Fruit fly (Drosophila melanogaster) whole organism, embryonic: ENCODE data around the gene CG31675.

Experiments used
- ATbp ChIP-seq: fragments of 200-800 bp; sonication (Bioruptor generic); optimal IDR thresholded peaks from 2 replicates; lab custom pipeline; 2017; ENCODE audit warnings: missing biosample characterization, mild to moderate bottlenecking, missing genetic modification characterization, missing genetic modification reagents
- Atf6 ChIP-seq: fragments of 200-800 bp; sonication (Bioruptor generic); IDR thresholded peaks from 2 replicates; pipeline ENCODE4 v1.3.6; 2022; ENCODE audit warnings: missing biosample characterization, missing genetic modification characterization
- Awh ChIP-seq: fragments of 200-800 bp; sonication (Bioruptor generic); IDR thresholded peaks from 2 replicates; pipeline ENCODE4, ENCODE4 v1.3.6; 2022; ENCODE audit warnings: missing biosample characterization, missing genetic modification characterization
- CG10267 ChIP-seq: fragments of 200-800 bp; sonication (Bioruptor generic); optimal IDR thresholded peaks from 2 replicates; lab custom pipeline; 2018; ENCODE audit warnings: missing biosample characterization, mild to moderate bottlenecking, missing genetic modification characterization, moderate library complexity
- CG10543 ChIP-seq: fragments of 200-800 bp; sonication (Bioruptor generic); optimal IDR thresholded peaks from 3 replicates; lab custom pipeline; 2017; ENCODE audit warnings: missing biosample characterization, mild to moderate bottlenecking, missing genetic modification characterization, moderate library complexity
- CG11504 ChIP-seq: fragments of 200-800 bp; sonication (Bioruptor generic); optimal IDR thresholded peaks from 3 replicates; lab custom pipeline; 2019; ENCODE audit warnings: missing biosample characterization, mild to moderate bottlenecking, missing genetic modification characterization, moderate library complexity
- CG12769 ChIP-seq: fragments of 200-800 bp; sonication (Bioruptor generic); optimal IDR thresholded peaks from 2 replicates; lab custom pipeline; 2019; ENCODE audit warnings: missing biosample characterization, mild to moderate bottlenecking, missing genetic modification characterization, moderate library complexity
- CG13287 ChIP-seq: fragments of 200-800 bp; sonication (Bioruptor generic); IDR thresholded peaks from 2 replicates; pipeline ENCODE4 v1.3.6; 2022; ENCODE audit warnings: missing biosample characterization, missing genetic modification characterization; ENCODE audit not compliant: partially characterized antibody
- CG13296 ChIP-seq: fragments of 200-800 bp; sonication (Bioruptor generic); optimal IDR thresholded peaks from 3 replicates; lab custom pipeline; 2018; ENCODE audit warnings: missing biosample characterization, mild to moderate bottlenecking, missing genetic modification characterization
- CG13624 ChIP-seq: fragments of 200-800 bp; sonication (Bioruptor generic); optimal IDR thresholded peaks from 2 replicates; lab custom pipeline; 2016; ENCODE audit warnings: missing biosample characterization, missing genetic modification characterization
- CG15514 ChIP-seq: fragments of 200-800 bp; sonication (Bioruptor generic); optimal IDR thresholded peaks from 3 replicates; lab custom pipeline; 2017; ENCODE audit warnings: missing biosample characterization, missing genetic modification characterization, mild to moderate bottlenecking, moderate library complexity, missing genetic modification reagents
- CG15601 ChIP-seq: fragments of 200-800 bp; sonication (Bioruptor generic); optimal IDR thresholded peaks from 3 replicates; lab custom pipeline; 2019; ENCODE audit warnings: missing biosample characterization, mild to moderate bottlenecking, missing genetic modification characterization, moderate library complexity
- CG1603 ChIP-seq: fragments of 200-800 bp; sonication (Bioruptor generic); optimal IDR thresholded peaks from 2 replicates; lab custom pipeline; 2019; ENCODE audit warnings: missing biosample characterization, mild to moderate bottlenecking, missing genetic modification characterization, moderate library complexity
- CG2199 ChIP-seq: fragments of 200-800 bp; sonication (Bioruptor generic); IDR thresholded peaks from 3 replicates; pipeline ENCODE4 v1.3.6; 2022; ENCODE audit warnings: missing biosample characterization, missing genetic modification characterization
- CG30020 ChIP-seq: fragments of 200-800 bp; optimal IDR thresholded peaks from 2 replicates; lab custom pipeline; 2019; ENCODE audit warnings: missing biosample characterization, mild to moderate bottlenecking, missing genetic modification characterization, moderate library complexity
- CG31224 ChIP-seq: fragments of 200-800 bp; sonication (Bioruptor generic); IDR thresholded peaks from 2 replicates; pipeline ENCODE4 v1.3.6; 2022; ENCODE audit warnings: missing biosample characterization, missing genetic modification characterization
- CG7372 ChIP-seq: fragments of 200-800 bp; sonication (Bioruptor generic); IDR thresholded peaks from 2 replicates; pipeline ENCODE4 v1.3.6; 2022; ENCODE audit warnings: missing biosample characterization, missing genetic modification characterization
- CG8281 ChIP-seq: fragments of 200-800 bp; sonication (Bioruptor generic); optimal IDR thresholded peaks from 2 replicates; lab custom pipeline; 2018; ENCODE audit warnings: missing biosample characterization, mild to moderate bottlenecking, missing genetic modification characterization, moderate library complexity
- CTCF ChIP-seq: fragments of 200-800 bp; sonication (Bioruptor generic); optimal IDR thresholded peaks from 2 replicates; lab custom pipeline; 2017; ENCODE audit warnings: missing biosample characterization, mild to moderate bottlenecking, missing genetic modification characterization, moderate library complexity
- Chrac-16 ChIP-seq: fragments of 200-800 bp; sonication (Bioruptor generic); optimal IDR thresholded peaks from 3 replicates; lab custom pipeline; 2016; ENCODE audit warnings: missing biosample characterization, missing genetic modification characterization
- Dp ChIP-seq: fragments of 200-800 bp; sonication (Bioruptor generic); optimal IDR thresholded peaks from 2 replicates; lab custom pipeline; 2018; ENCODE audit warnings: missing biosample characterization, mild to moderate bottlenecking, missing genetic modification characterization, moderate library complexity
- Drgx ChIP-seq: fragments of 200-800 bp; sonication (Bioruptor generic); IDR thresholded peaks from 2 replicates; pipeline ENCODE4 v1.3.6; 2022; ENCODE audit warnings: missing biosample characterization, missing genetic modification characterization
- E2f2 ChIP-seq: fragments of 200-800 bp; sonication (Bioruptor generic); IDR thresholded peaks from 2 replicates; pipeline ENCODE4 v1.3.6; 2022; ENCODE audit warnings: missing biosample characterization, missing genetic modification characterization
- HLH3B ChIP-seq: fragments of 200-800 bp; sonication (Bioruptor generic); IDR thresholded peaks from 2 replicates; pipeline ENCODE4 v1.3.6; 2022; ENCODE audit warnings: missing biosample characterization, missing genetic modification characterization
- HmgZ ChIP-seq: fragments of 200-800 bp; sonication (Bioruptor generic); optimal IDR thresholded peaks from 2 replicates; lab custom pipeline; 2018; ENCODE audit warnings: missing biosample characterization, mild to moderate bottlenecking, missing genetic modification characterization
- MBD-R2 ChIP-seq: fragments of 200-800 bp; sonication (Bioruptor generic); IDR thresholded peaks from 2 replicates; pipeline ENCODE4 v1.3.6; 2022; ENCODE audit warnings: missing biosample characterization, missing genetic modification characterization
- Mad ChIP-seq: fragments of 200-800 bp; sonication (Bioruptor generic); optimal IDR thresholded peaks from 2 replicates; lab custom pipeline; 2016; ENCODE audit warnings: missing biosample characterization, missing genetic modification characterization
- Med ChIP-seq: fragments of 200-800 bp; sonication (Bioruptor generic); peaks from one replicate; lab custom pipeline; 2016; ENCODE audit warnings: missing biosample characterization, missing genetic modification characterization, mild to moderate bottlenecking, inconsistent platforms, moderate library complexity
- NC2β ChIP-seq: fragments of 200-800 bp; sonication (Bioruptor generic); optimal IDR thresholded peaks from 2 replicates; lab custom pipeline; 2016; ENCODE audit warnings: missing biosample characterization, missing genetic modification characterization
- NFAT ChIP-seq: fragments of 200-800 bp; sonication (Bioruptor generic); IDR thresholded peaks from 2 replicates; pipeline ENCODE4 v1.3.6; 2022; ENCODE audit warnings: missing biosample characterization, missing genetic modification characterization
- Oli ChIP-seq: fragments of 200-800 bp; sonication (Bioruptor generic); optimal IDR thresholded peaks from 2 replicates; lab custom pipeline; 2018; ENCODE audit warnings: missing biosample characterization, mild to moderate bottlenecking, missing genetic modification characterization, moderate library complexity
- Sox102F ChIP-seq: fragments of 200-800 bp; sonication (Bioruptor generic); optimal IDR thresholded peaks from 2 replicates; lab custom pipeline; 2018; ENCODE audit warnings: missing biosample characterization, mild to moderate bottlenecking, missing genetic modification characterization, moderate library complexity
- bsh ChIP-seq, 2 experiments: fragments of 200-800 bp; sonication (Bioruptor generic); optimal IDR thresholded peaks; 2 replicates each; lab custom pipeline; 2017 to 2018; ENCODE audit warnings: mild to moderate bottlenecking in 2 of 2, missing biosample characterization in 2 of 2, missing genetic modification characterization in 2 of 2, moderate library complexity in 1 of 2
- cg ChIP-seq: fragments of 200-800 bp; sonication (Bioruptor generic); optimal IDR thresholded peaks from 3 replicates; lab custom pipeline; 2019; ENCODE audit warnings: missing biosample characterization, mild to moderate bottlenecking, missing genetic modification characterization, moderate library complexity
- ci ChIP-seq: fragments of 200-800 bp; sonication (Bioruptor generic); IDR thresholded peaks from 3 replicates; pipeline ENCODE4 v1.3.6; 2022; ENCODE audit warnings: missing biosample characterization, missing genetic modification characterization
- crp ChIP-seq, 2 experiments: fragments of 200-800 bp; sonication (Bioruptor generic); optimal IDR thresholded peaks; 2 replicates in 1 of 2; 3 replicates in 1 of 2; lab custom pipeline; 2017; ENCODE audit warnings: missing biosample characterization in 2 of 2, missing genetic modification characterization in 2 of 2, mild to moderate bottlenecking in 1 of 2, moderate library complexity in 1 of 2
- insv ChIP-seq, 2 experiments: fragments of 200-800 bp; sonication (Bioruptor generic); optimal IDR thresholded peaks; 3 replicates each; lab custom pipeline; 2016 to 2018; ENCODE audit warnings: missing biosample characterization in 2 of 2, missing genetic modification characterization in 2 of 2
- kay ChIP-seq: fragments of 200-800 bp; sonication (Bioruptor generic); optimal IDR thresholded peaks from 2 replicates; lab custom pipeline; 2016; ENCODE audit warnings: missing biosample characterization, missing genetic modification characterization
- mld ChIP-seq: fragments of 200-800 bp; sonication (Bioruptor generic); IDR thresholded peaks from 3 replicates; pipeline ENCODE4 v1.3.6; 2022; ENCODE audit warnings: missing biosample characterization, missing genetic modification characterization; ENCODE audit not compliant: partially characterized antibody
- pita ChIP-seq: fragments of 200-800 bp; sonication (Bioruptor generic); optimal IDR thresholded peaks from 2 replicates; lab custom pipeline; 2017; ENCODE audit warnings: missing biosample characterization, mild to moderate bottlenecking, missing genetic modification characterization
- pzg ChIP-seq: fragments of 200-800 bp; sonication (Bioruptor generic); optimal IDR thresholded peaks from 3 replicates; lab custom pipeline; 2018; ENCODE audit warnings: missing biosample characterization, mild to moderate bottlenecking, missing genetic modification characterization, moderate library complexity
- ranshi ChIP-seq: fragments of 200-800 bp; sonication (Bioruptor generic); IDR thresholded peaks from 2 replicates; pipeline ENCODE4 v1.3.6; 2022; ENCODE audit warnings: missing biosample characterization, missing genetic modification characterization
- scrt ChIP-seq: fragments of 200-800 bp; sonication (Bioruptor generic); optimal IDR thresholded peaks from 2 replicates; lab custom pipeline; 2018; ENCODE audit warnings: missing biosample characterization, mild to moderate bottlenecking, missing genetic modification characterization, moderate library complexity
- sima ChIP-seq: fragments of 200-800 bp; sonication (Bioruptor generic); optimal IDR thresholded peaks from 2 replicates; lab custom pipeline; 2016; ENCODE audit warnings: missing biosample characterization, missing genetic modification characterization
- stwl ChIP-seq: fragments of 200-800 bp; sonication (Bioruptor generic); optimal IDR thresholded peaks from 3 replicates; lab custom pipeline; 2018; ENCODE audit warnings: missing biosample characterization, mild to moderate bottlenecking, missing genetic modification characterization, moderate library complexity
- unpg ChIP-seq: fragments of 200-800 bp; sonication (Bioruptor generic); optimal IDR thresholded peaks from 3 replicates; lab custom pipeline; 2018; ENCODE audit warnings: missing biosample characterization, mild to moderate bottlenecking, missing genetic modification characterization, moderate library complexity
- wek ChIP-seq: fragments of 200-800 bp; sonication (Bioruptor generic); optimal IDR thresholded peaks from 3 replicates; lab custom pipeline; 2018; ENCODE audit warnings: missing biosample characterization, mild to moderate bottlenecking, missing genetic modification characterization, moderate library complexity

CG31675 gene

DNA sequence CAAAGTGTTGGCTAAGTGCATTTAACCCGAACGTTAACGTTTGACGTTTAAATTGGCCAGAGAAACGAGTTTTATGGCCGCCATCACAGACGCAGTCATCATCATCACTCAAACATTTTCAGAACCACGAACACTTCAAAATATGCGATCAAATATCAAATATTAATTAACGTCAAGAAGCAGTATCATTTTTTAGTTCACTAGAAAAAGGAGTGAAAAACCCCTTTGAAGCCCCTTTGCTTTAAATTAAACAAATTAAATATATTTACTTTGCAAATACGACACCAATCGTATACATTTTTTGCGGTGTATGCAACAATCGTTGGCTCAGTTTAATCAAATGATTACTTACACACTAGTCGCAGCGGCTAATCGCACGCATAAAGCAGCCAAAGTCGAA lies 23.2 kb upstream of the CG31675 start:
- peak; percentile 19 for TF ChIP-seq Med
- peak; percentile 49; the same call in 1 of the 2 replicates for TF ChIP-seq Drgx (GFP tag; lab: Robert Waterston, UW)
- TF ChIP-seq ci (GFP tag; lab: Robert Waterston, UW), result 0 out of 3 replicates have a peak, but pooled peaks have one; percentile 9
- peak; percentile 5 for TF ChIP-seq Sox102F
- TF ChIP-seq CG12769 (tag; lab: Kevin White, UChicago), result no peak
- no peak for TF ChIP-seq Mad (GFP tag; lab: Kevin White, UChicago)

DNA sequence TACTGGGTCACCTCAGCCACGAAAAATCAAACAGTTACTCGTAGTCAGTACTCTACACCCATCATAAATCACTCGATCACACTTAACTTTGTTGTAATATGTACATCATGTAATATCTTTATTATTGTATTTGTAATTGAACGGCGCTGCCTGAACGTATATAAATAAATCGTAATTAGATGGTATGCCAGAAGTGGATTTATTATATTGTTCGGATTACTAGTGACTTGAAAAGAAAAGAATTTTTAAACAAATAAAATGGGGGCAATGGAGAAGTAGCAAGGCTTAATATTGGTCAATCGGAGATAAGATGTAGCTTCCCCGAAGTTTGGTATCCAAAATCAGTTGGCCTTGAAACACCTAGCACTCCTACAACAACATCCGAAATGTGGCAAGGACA lies 18.6 kb upstream of the CG31675 start, which contains the start of gene CG14402:
Gene CG14402 (plus strand): TSS at position 301 of the 400 bp plus-strand sequence.
- TF ChIP-seq HLH3B (GFP tag; lab: Robert Waterston, UW) (no peak), Awh (GFP tag; lab: Robert Waterston, UW) (no peak), Oli (tag; lab: Kevin White, UChicago) (no peak), insv (GFP tag; optimal IDR thresholded peaks at IDR 0.05; lab: Kevin White, UChicago) (no peak), mld (GFP tag; lab: Robert Waterston, UW) (no peak), CG8281 (tag; lab: Kevin White, UChicago) (no peak), NFAT (GFP tag; lab: Robert Waterston, UW) (no peak), CG13624 (no peak), scrt (no peak)

DNA sequence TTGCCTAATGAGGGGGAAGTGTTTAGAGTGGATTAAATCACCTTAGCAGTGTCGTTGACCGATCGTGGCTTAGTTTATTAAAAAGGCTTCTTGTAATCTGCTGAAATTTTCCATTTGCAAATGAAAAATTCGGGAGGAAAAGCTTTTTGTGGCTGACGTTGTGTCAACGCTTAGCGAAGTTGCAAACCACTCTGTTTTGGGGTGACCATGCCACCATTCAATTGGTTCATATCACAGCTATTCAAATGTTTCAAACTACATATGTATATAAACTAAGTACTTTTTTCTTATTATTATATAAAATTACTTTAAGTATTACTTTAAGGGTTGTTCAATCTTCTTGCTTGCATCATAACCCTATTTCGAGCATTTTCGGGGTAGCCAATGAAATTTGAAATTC lies 16.0 kb upstream of the CG31675 start:
- TF ChIP-seq CG15514 (GFP tag; lab: Kevin White, UChicago), result peak; percentile 10
- TF ChIP-seq Atf6 (GFP tag; lab: Robert Waterston, UW), result no peak
- peak; percentile 82; the same call in 1 of the 3 replicates for TF ChIP-seq CG2199
- TF ChIP-seq HmgZ (tag; lab: Kevin White, UChicago), result peak; percentile 33
- TF ChIP-seq CG11504 (tag; lab: Kevin White, UChicago), result peak; percentile 83
- no peak for TF ChIP-seq CG30020 (tag; lab: Kevin White, UChicago)
- TF ChIP-seq E2f2 (GFP tag; lab: Robert Waterston, UW), result peak; percentile 52
- TF ChIP-seq pita, result peak; percentile 44
- peak; percentile 56 for TF ChIP-seq stwl (tag; lab: Kevin White, UChicago)
- TF ChIP-seq CG1603 (tag; lab: Kevin White, UChicago), result peak; percentile 2
- peak; percentile 79 for TF ChIP-seq CTCF (GFP tag; lab: Kevin White, UChicago)
- peak; percentile 39 for TF ChIP-seq Med
- no peak for TF ChIP-seq sima
- TF ChIP-seq kay, result no peak
- no peak for TF ChIP-seq NC2β (GFP tag; lab: Kevin White, UChicago)
- peak; percentile 82 for TF ChIP-seq ranshi (GFP tag; lab: Robert Waterston, UW)
- TF ChIP-seq cg, result peak; percentile 36
- peak; percentile 74 for TF ChIP-seq CG15601
- peak; percentile 45 for TF ChIP-seq Dp (GFP tag; lab: Kevin White, UChicago)
- TF ChIP-seq CG13287, result peak; percentile 8; the same call in 1 of the 2 replicates

DNA sequence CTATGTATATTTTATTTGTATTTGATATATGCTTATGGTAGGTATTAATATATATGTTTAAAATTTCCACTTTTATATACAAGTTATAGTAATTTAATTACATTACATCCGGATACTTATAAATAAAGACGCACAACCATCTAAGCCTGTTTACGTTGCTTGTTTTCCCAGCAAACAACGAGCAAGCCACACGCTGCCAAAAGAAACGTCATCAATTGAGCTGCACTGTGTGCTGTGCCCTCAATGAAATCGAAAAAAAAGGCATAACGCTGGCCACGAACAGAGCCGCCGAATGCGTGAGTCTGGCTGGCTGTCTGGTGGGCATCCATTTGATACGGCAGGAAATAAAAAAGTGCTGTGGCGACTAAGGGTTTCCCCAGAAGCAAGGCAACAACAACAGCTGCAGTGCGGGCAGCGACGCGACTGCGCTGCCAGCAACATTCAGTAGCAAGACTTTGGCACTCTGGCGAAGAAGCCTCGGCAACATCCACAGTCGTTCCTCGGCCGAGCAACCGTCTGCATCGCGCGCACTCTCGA lies 15.4 kb upstream of the CG31675 start, which contains the start of gene twit:
Gene twit (plus strand): TSS at position 487 of the 537 bp plus-strand sequence.
- TF ChIP-seq crp (GFP tag; optimal IDR thresholded peaks at IDR 0.05; lab: Kevin White, UChicago) (no peak), Sox102F (peak; percentile 20), CG10543 (GFP tag; lab: Kevin White, UChicago) (no peak), Chrac-16 (GFP tag; lab: Kevin White, UChicago) (no peak), ATbp (GFP tag; lab: Kevin White, UChicago) (peak; percentile 77), CG10267 (tag; lab: Kevin White, UChicago) (no peak), MBD-R2 (GFP tag; lab: Robert Waterston, UW) (no peak), CTCF (GFP tag; lab: Kevin White, UChicago) (no peak), bsh (GFP tag; optimal IDR thresholded peaks at IDR 0.05; lab: Kevin White, UChicago) (peak in 1 of 2 experiments; percentile 33), CG7372 (no peak), wek (GFP tag; lab: Kevin White, UChicago) (peak; percentile 1), unpg (GFP tag; lab: Kevin White, UChicago) (no peak), CG31224 (GFP tag; lab: Robert Waterston, UW) (no peak), CG13296 (GFP tag; lab: Kevin White, UChicago) (no peak), pzg (no peak)
